Worm (Caenorhabditis elegans) whole organism, L1 larva: ENCODE results near the gene C07H6.2.
A peak's percentile ranks its signal among the peaks of the same experiment; 100 is the strongest.

Experiments used
- C04F5.9 ChIP-seq: sonication (generic microtip); optimal IDR thresholded peaks from 2 replicates; lab custom pipeline; 2016; ENCODE audit warnings: missing genetic modification characterization, missing compliant biosample characterization
- C16A3.4 ChIP-seq: fragments of 150-350 bp; optimal IDR thresholded peaks from 2 replicates; lab custom pipeline; 2014; ENCODE audit warnings: missing biosample characterization, missing genetic modification characterization
- Y116A8C.19 ChIP-seq: sonication (generic microtip); optimal IDR thresholded peaks from 2 replicates; lab custom pipeline; 2016; ENCODE audit warnings: missing compliant biosample characterization, missing genetic modification characterization, borderline replicate concordance
- aha-1 ChIP-seq: fragments of 150-350 bp; optimal IDR thresholded peaks from 2 replicates; lab custom pipeline; 2014; ENCODE audit warnings: missing biosample characterization, missing genetic modification characterization
- aly-2 ChIP-seq: fragments of 150-350 bp; optimal IDR thresholded peaks from 2 replicates; lab custom pipeline; 2014; ENCODE audit warnings: missing biosample characterization, missing genetic modification characterization
- ama-1 ChIP-seq: fragments of 150-350 bp; optimal IDR thresholded peaks from 2 replicates; lab custom pipeline; 2014
- ceh-8 ChIP-seq: fragments of 200-800 bp; sonication (Bioruptor generic); optimal IDR thresholded peaks from 2 replicates; lab custom pipeline; 2018; ENCODE audit warnings: mild to moderate bottlenecking, missing genetic modification characterization, moderate library complexity, missing compliant biosample characterization
- ceh-82 ChIP-seq, 3 experiments: fragments of 150-350 bp in 1 of 3; sonication (generic microtip) in 2 of 3; optimal IDR thresholded peaks; 2 replicates each; lab custom pipeline; 2014 to 2017; ENCODE audit warnings: missing biosample characterization in 3 of 3, missing genetic modification characterization in 3 of 3
- ceh-88 ChIP-seq: fragments of 200-800 bp; sonication (Bioruptor generic); IDR thresholded peaks from 2 replicates; pipeline ENCODE4 v1.3.6; 2022; ENCODE audit warnings: missing genetic modification characterization, missing compliant biosample characterization
- ceh-90 ChIP-seq: sonication (generic microtip); optimal IDR thresholded peaks from 2 replicates; lab custom pipeline; 2016; ENCODE audit warnings: missing genetic modification characterization, missing compliant biosample characterization
- ces-1 ChIP-seq: fragments of 150-350 bp; optimal IDR thresholded peaks from 2 replicates; lab custom pipeline; 2014; ENCODE audit warnings: missing biosample characterization, missing genetic modification reagents, missing genetic modification characterization
- dpl-1 ChIP-seq, 3 experiments: fragments of 150-350 bp in 2 of 3; sonication (generic microtip) in 1 of 3; optimal IDR thresholded peaks; 2 replicates each; lab custom pipeline; 2014 to 2017; ENCODE audit warnings: missing biosample characterization in 3 of 3, missing genetic modification characterization in 3 of 3, missing genetic modification reagents in 3 of 3
- efl-3 ChIP-seq: fragments of 200-800 bp; sonication (Bioruptor generic); optimal IDR thresholded peaks from 2 replicates; lab custom pipeline; 2018; ENCODE audit warnings: mild to moderate bottlenecking, missing genetic modification characterization, missing compliant biosample characterization
- egl-13 ChIP-seq: sonication (generic microtip); optimal IDR thresholded peaks from 2 replicates; lab custom pipeline; 2016; ENCODE audit warnings: missing genotype, missing genetic modification reagents, missing genetic modification characterization, missing compliant biosample characterization
- egl-27 ChIP-seq, 2 experiments: fragments of 150-350 bp in 1 of 2; sonication (generic microtip); optimal IDR thresholded peaks; 3 replicates each; lab custom pipeline; 2017 to 2018; ENCODE audit warnings: missing biosample characterization in 2 of 2, missing genetic modification characterization in 2 of 2, missing genetic modification reagents in 2 of 2
- elt-2 ChIP-seq: sonication (generic microtip); optimal IDR thresholded peaks from 2 replicates; lab custom pipeline; 2016; ENCODE audit warnings: missing genetic modification characterization, mild to moderate bottlenecking, inconsistent platforms, missing compliant biosample characterization, missing genetic modification reagents
- elt-3 ChIP-seq, 6 experiments: fragments of 150-350 bp in 1 of 6; sonication (generic microtip); optimal IDR thresholded peaks; 2 replicates each; lab custom pipeline; 2017 to 2018; ENCODE audit warnings: missing biosample characterization in 6 of 6, missing genetic modification characterization in 6 of 6, inconsistent platforms in 1 of 6
- hlh-17 ChIP-seq: fragments of 200-800 bp; sonication (Bioruptor generic); optimal IDR thresholded peaks from 2 replicates; lab custom pipeline; 2018; ENCODE audit warnings: missing genetic modification characterization, mild to moderate bottlenecking, missing compliant biosample characterization, moderate library complexity, borderline replicate concordance
- irx-1 ChIP-seq: sonication (generic microtip); optimal IDR thresholded peaks from 2 replicates; lab custom pipeline; 2016; ENCODE audit warnings: missing genetic modification characterization, missing compliant biosample characterization
- isw-1 ChIP-seq: fragments of 200-800 bp; sonication (Bioruptor generic); IDR thresholded peaks from 2 replicates; pipeline ENCODE4 v1.3.6; 2022; ENCODE audit warnings: missing genetic modification characterization, missing compliant biosample characterization
- jun-1 ChIP-seq: fragments of 150-350 bp; optimal IDR thresholded peaks from 2 replicates; lab custom pipeline; 2014; ENCODE audit warnings: missing biosample characterization, missing genetic modification reagents, missing genetic modification characterization
- lin-14 ChIP-seq: fragments of 200-800 bp; sonication (Bioruptor generic); optimal IDR thresholded peaks from 2 replicates; lab custom pipeline; 2018; ENCODE audit warnings: mild to moderate bottlenecking, missing genetic modification characterization, moderate library complexity, missing compliant biosample characterization
- lin-15B ChIP-seq: fragments of 150-350 bp; sonication (generic microtip); optimal IDR thresholded peaks from 3 replicates; lab custom pipeline; 2014; ENCODE audit warnings: missing biosample characterization, missing genetic modification characterization
- lin-35 ChIP-seq, 2 experiments: fragments of 150-350 bp; optimal IDR thresholded peaks; 2 replicates each; lab custom pipeline; 2014; ENCODE audit warnings: missing biosample characterization in 2 of 2, missing genetic modification characterization in 2 of 2, missing genetic modification reagents in 2 of 2
- lin-39 ChIP-seq: fragments of 150-350 bp; optimal IDR thresholded peaks from 2 replicates; lab custom pipeline; 2014; ENCODE audit warnings: missing biosample characterization, missing genetic modification reagents, missing genetic modification characterization
- lsy-2 ChIP-seq, 2 experiments: fragments of 150-350 bp; optimal IDR thresholded peaks; 2 replicates each; lab custom pipeline; 2014; ENCODE audit warnings: missing biosample characterization in 2 of 2, missing genetic modification characterization in 2 of 2
- mab-9 ChIP-seq: fragments of 200-800 bp; sonication (Bioruptor generic); IDR thresholded peaks from 2 replicates; pipeline ENCODE4 v1.3.6; 2022; ENCODE audit warnings: missing genetic modification reagents, missing genetic modification characterization, missing compliant biosample characterization
- mef-2 ChIP-seq: fragments of 150-350 bp; optimal IDR thresholded peaks from 2 replicates; lab custom pipeline; 2014; ENCODE audit warnings: missing biosample characterization, missing genetic modification characterization
- mep-1 ChIP-seq: fragments of 150-350 bp; optimal IDR thresholded peaks from 2 replicates; lab custom pipeline; 2014; ENCODE audit warnings: missing biosample characterization, missing genetic modification characterization
- nhr-11 ChIP-seq: fragments of 150-350 bp; optimal IDR thresholded peaks from 2 replicates; lab custom pipeline; 2014; ENCODE audit warnings: missing biosample characterization, missing genetic modification characterization
- nhr-77 ChIP-seq: fragments of 150-350 bp; optimal IDR thresholded peaks from 2 replicates; lab custom pipeline; 2014; ENCODE audit warnings: missing biosample characterization, missing genetic modification characterization
- skn-1 ChIP-seq: fragments of 150-350 bp; optimal IDR thresholded peaks from 2 replicates; lab custom pipeline; 2014; ENCODE audit warnings: missing biosample characterization, missing genetic modification characterization
- sup-37 ChIP-seq: fragments of 200-800 bp; sonication (Bioruptor generic); optimal IDR thresholded peaks from 2 replicates; lab custom pipeline; 2018; ENCODE audit warnings: mild to moderate bottlenecking, missing genetic modification characterization, missing compliant biosample characterization
- swsn-7 ChIP-seq: sonication (generic microtip); optimal IDR thresholded peaks from 2 replicates; lab custom pipeline; 2016; ENCODE audit warnings: missing genetic modification characterization, missing compliant biosample characterization
- tbx-2 ChIP-seq: sonication (generic microtip); optimal IDR thresholded peaks from 2 replicates; lab custom pipeline; 2016; ENCODE audit warnings: missing genetic modification characterization, missing compliant biosample characterization
- tlp-1 ChIP-seq: fragments of 150-350 bp; optimal IDR thresholded peaks from 2 replicates; lab custom pipeline; 2014; ENCODE audit warnings: missing biosample characterization, missing genetic modification characterization
- unc-130 ChIP-seq: fragments of 150-350 bp; optimal IDR thresholded peaks from 2 replicates; lab custom pipeline; 2017; ENCODE audit warnings: missing biosample characterization, missing genetic modification characterization, inconsistent platforms
- unc-62 ChIP-seq: fragments of 150-350 bp; optimal IDR thresholded peaks from 2 replicates; lab custom pipeline; 2014; ENCODE audit warnings: missing biosample characterization, missing genetic modification reagents, missing genetic modification characterization
- unc-86 ChIP-seq: sonication (generic microtip); optimal IDR thresholded peaks from 2 replicates; lab custom pipeline; 2016; ENCODE audit warnings: missing genetic modification characterization, missing compliant biosample characterization
- unc-98 ChIP-seq: fragments of 200-800 bp; sonication (Bioruptor generic); IDR thresholded peaks from 2 replicates; pipeline ENCODE4 v1.3.6; 2022; ENCODE audit warnings: missing genetic modification characterization, missing compliant biosample characterization
- xbp-1 ChIP-seq: sonication (generic microtip); optimal IDR thresholded peaks from 2 replicates; lab custom pipeline; 2016; ENCODE audit warnings: missing genetic modification characterization, missing compliant biosample characterization
- zag-1 ChIP-seq: fragments of 150-350 bp; optimal IDR thresholded peaks from 2 replicates; lab custom pipeline; 2014; ENCODE audit warnings: missing biosample characterization, missing genetic modification characterization
- zip-4 ChIP-seq: fragments of 200-800 bp; sonication (Bioruptor generic); optimal IDR thresholded peaks from 2 replicates; lab custom pipeline; 2018; ENCODE audit warnings: mild to moderate bottlenecking, missing genetic modification characterization, moderate library complexity, missing compliant biosample characterization
- ztf-11 ChIP-seq, 2 experiments: sonication (generic microtip); optimal IDR thresholded peaks; 2 replicates each; lab custom pipeline; 2016 to 2017; ENCODE audit warnings: missing genetic modification characterization in 2 of 2, missing biosample characterization in 1 of 2, missing compliant biosample characterization in 1 of 2
- ztf-4 ChIP-seq: fragments of 150-350 bp; optimal IDR thresholded peaks from 2 replicates; lab custom pipeline; 2014; ENCODE audit warnings: missing biosample characterization, missing genetic modification characterization

The C07H6.2 gene

DNA sequence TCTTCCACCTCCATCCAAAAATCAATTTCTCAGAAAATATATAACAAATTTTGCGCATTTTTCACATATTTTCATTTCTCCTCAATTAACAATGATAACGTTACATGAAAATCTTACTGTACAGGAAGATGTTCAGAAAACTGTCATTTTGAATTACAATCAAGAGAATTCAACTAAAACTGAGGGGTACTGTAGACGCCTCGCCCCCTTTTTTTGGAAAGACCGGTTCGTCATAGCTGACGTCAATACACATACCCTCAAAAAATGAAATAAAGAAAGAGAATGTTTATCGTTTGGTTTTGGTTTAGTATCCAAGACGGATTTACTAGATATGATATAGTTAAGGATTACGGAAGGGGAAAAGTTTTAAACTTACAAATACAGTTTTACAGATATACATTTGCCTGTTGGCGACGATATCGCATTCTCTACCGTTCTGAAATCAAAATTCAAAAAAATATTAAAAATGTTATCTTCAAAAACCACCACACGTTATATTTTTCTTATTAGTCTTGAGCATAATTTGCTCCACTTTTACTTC, 37.2 kb downstream of the C07H6.2 start (continued):
- TF ChIP-seq nhr-11 (tag; lab: Kevin White, UChicago), result no peak
- TF ChIP-seq ceh-90 (tag; lab: Kevin White, UChicago), result no peak
- no peak for TF ChIP-seq C16A3.4 (tag; lab: Kevin White, UChicago)
- TF ChIP-seq unc-62, result no peak
- no peak for TF ChIP-seq ztf-4 (tag; lab: Kevin White, UChicago)
- no peak for TF ChIP-seq ceh-88 (GFP tag; lab: Robert Waterston, UW)
- no peak for TF ChIP-seq efl-3 (GFP tag; lab: Kevin White, UChicago)
- TF ChIP-seq jun-1 (tag; lab: Kevin White, UChicago), result no peak
- TF ChIP-seq xbp-1 (tag; lab: Kevin White, UChicago), result no peak
- TF ChIP-seq C04F5.9 (tag; lab: Kevin White, UChicago), result no peak
- peak in 1 of 2 experiments; percentile 17 for TF ChIP-seq lin-35 (GFP tag; optimal IDR thresholded peaks at IDR 0.05; lab: Kevin White, UChicago)
- no peak for TF ChIP-seq egl-13 (tag; lab: Kevin White, UChicago)
- no peak for TF ChIP-seq lin-39 (tag; lab: Kevin White, UChicago)
- TF ChIP-seq aha-1 (tag; lab: Kevin White, UChicago), result no peak
- no peak for TF ChIP-seq ama-1
- TF ChIP-seq ceh-8 (GFP tag; lab: Kevin White, UChicago), result no peak
- no peak for TF ChIP-seq tlp-1
- TF ChIP-seq elt-3 (tag; optimal IDR thresholded peaks at IDR 0.05; lab: Kevin White, UChicago), result peak in 2 of 6 experiments; percentile 25 to 36
- no peak for TF ChIP-seq zip-4 (GFP tag; lab: Kevin White, UChicago)
- peak; percentile 5 for TF ChIP-seq lin-14 (GFP tag; lab: Kevin White, UChicago)
- no peak for TF ChIP-seq ztf-11 (tag; optimal IDR thresholded peaks at IDR 0.05; lab: Kevin White, UChicago)
- TF ChIP-seq isw-1 (GFP tag; lab: Robert Waterston, UW), result no peak
- TF ChIP-seq egl-27 (tag; optimal IDR thresholded peaks at IDR 0.05; lab: Kevin White, UChicago), result no peak
- no peak for TF ChIP-seq unc-86 (tag; lab: Kevin White, UChicago)
- no peak for TF ChIP-seq ceh-82 (tag; optimal IDR thresholded peaks at IDR 0.05; lab: Kevin White, UChicago)
- peak; percentile 22 to 67 for TF ChIP-seq lsy-2 (tag; optimal IDR thresholded peaks at IDR 0.05; lab: Kevin White, UChicago)
- TF ChIP-seq swsn-7 (tag; lab: Kevin White, UChicago), result no peak
- no peak for TF ChIP-seq dpl-1 (GFP tag; optimal IDR thresholded peaks at IDR 0.05; lab: Kevin White, UChicago)
- TF ChIP-seq lin-15B (tag; lab: Kevin White, UChicago), result no peak
- TF ChIP-seq aly-2, result no peak
- no peak for TF ChIP-seq Y116A8C.19

DNA sequence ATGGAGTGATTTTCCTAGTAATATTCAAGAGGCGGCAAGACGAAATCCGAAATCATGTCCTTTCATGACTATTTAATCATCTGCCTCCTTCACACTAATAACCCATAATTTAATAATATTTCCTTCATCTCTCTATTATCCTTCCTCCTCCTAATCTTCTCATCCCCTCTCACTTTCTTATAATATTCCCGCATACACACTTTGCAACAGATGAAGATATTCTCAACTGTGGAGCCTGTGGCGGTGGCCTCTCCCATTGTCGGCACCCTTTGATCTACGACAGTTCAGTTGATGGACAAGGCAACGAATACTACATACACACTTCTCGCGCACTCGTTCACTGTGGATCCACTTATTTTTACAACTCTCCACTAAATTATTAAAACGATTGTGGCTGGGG, 37.8 kb downstream of the C07H6.2 start:
- TF ChIP-seq mab-9 (no peak), sup-37 (GFP tag; lab: Kevin White, UChicago) (no peak), mep-1 (tag; lab: Kevin White, UChicago) (no peak), tbx-2 (tag; lab: Kevin White, UChicago) (no peak), irx-1 (no peak), unc-130 (no peak), zag-1 (no peak), elt-2 (tag; lab: Kevin White, UChicago) (no peak), efl-3 (GFP tag; lab: Kevin White, UChicago) (no peak), hlh-17 (GFP tag; lab: Kevin White, UChicago) (no peak), ces-1 (GFP tag; lab: Kevin White, UChicago) (no peak), mef-2 (tag; lab: Kevin White, UChicago) (no peak), skn-1 (no peak), nhr-77 (tag; lab: Kevin White, UChicago) (no peak), ztf-4 (tag; lab: Kevin White, UChicago) (no peak), elt-3 (tag; optimal IDR thresholded peaks at IDR 0.05; lab: Kevin White, UChicago) (no peak), lsy-2 (tag; optimal IDR thresholded peaks at IDR 0.05; lab: Kevin White, UChicago) (no peak), unc-98 (GFP tag; lab: Robert Waterston, UW) (no peak), tlp-1 (no peak)
